Worm (Caenorhabditis elegans) whole organism, late embryonic: ENCODE data around the gene pdzd-8.

Experiments used
- hlh-30 ChIP-seq: sonication (generic microtip); optimal IDR thresholded peaks from 2 replicates; lab custom pipeline; 2017; ENCODE audit warnings: antibody characterized with exemption, missing genetic modification characterization, missing compliant biosample characterization; ENCODE audit not compliant: insufficient read depth
- odd-2 ChIP-seq: sonication (generic microtip); optimal IDR thresholded peaks from 2 replicates; lab custom pipeline; 2017; ENCODE audit warnings: antibody characterized with exemption, mild to moderate bottlenecking, missing genetic modification characterization, missing compliant biosample characterization
- pqm-1 ChIP-seq: sonication (generic microtip); optimal IDR thresholded peaks from 2 replicates; lab custom pipeline; 2016; ENCODE audit warnings: missing genetic modification characterization, missing compliant biosample characterization
- ref-2 ChIP-seq: sonication (generic microtip); optimal IDR thresholded peaks from 2 replicates; lab custom pipeline; 2016; ENCODE audit warnings: missing genetic modification characterization, missing compliant biosample characterization
- unc-55 ChIP-seq: sonication (generic microtip); optimal IDR thresholded peaks from 2 replicates; lab custom pipeline; 2017; ENCODE audit warnings: missing biosample characterization, missing genetic modification reagents, missing genetic modification characterization

DNA sequence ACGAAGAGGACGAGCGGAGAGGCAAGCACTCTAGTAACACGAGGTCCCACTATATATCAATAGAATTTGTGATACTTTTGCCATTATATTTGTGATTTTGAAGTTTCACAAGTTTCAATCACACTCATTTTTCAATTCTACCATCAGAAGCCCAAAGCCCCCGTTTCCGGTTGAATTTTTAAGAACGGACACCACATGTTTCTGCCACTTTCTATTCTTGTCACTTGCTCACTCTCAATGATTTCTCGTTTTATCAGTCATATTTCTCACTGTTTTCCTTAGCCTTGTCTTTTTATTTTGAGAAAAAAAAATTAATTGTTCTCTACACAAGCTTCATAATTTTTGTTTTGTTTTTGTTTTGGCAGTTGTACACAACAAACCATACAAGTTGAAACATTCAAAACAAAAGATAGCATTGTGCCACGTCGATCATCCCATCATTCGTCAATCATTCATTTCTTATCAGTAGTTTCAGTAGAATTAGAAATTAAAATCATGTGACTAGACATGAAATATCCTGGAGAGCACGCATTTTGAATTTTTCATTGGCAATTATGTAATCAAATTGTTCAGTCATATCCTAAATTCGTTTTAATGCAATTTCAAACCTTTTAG lies 23.3 kb upstream of the pdzd-8 start:
- TF ChIP-seq ref-2 (tag; lab: Kevin White, UChicago), result no peak
- no peak for TF ChIP-seq pqm-1 (tag; lab: Kevin White, UChicago)
- no peak for TF ChIP-seq unc-55 (GFP tag; lab: Kevin White, UChicago)
- no peak for TF ChIP-seq odd-2 (tag; lab: Kevin White, UChicago)
- TF ChIP-seq hlh-30 (tag; lab: Kevin White, UChicago), result no peak
